Fruit fly (Drosophila melanogaster): ENCODE data around the gene CG9839.

- TF ChIP-seq CG9948 (tag; optimal IDR thresholded peaks at IDR 0.05), result no peak
- TF ChIP-seq CG10348 (GFP tag; IDR thresholded peaks at IDR 0.05), result no peak
- no peak for TF ChIP-seq CG4496 (GFP tag; IDR thresholded peaks at IDR 0.05)
- no peak for TF ChIP-seq EcR (GFP tag; optimal IDR thresholded peaks at IDR 0.05)
- TF ChIP-seq CG17806 (tag; optimal IDR thresholded peaks at IDR 0.05), result peak; percentile 19
- no peak for TF ChIP-seq CG8301 (tag; optimal IDR thresholded peaks at IDR 0.05)
- TF ChIP-seq CG8159 (tag; optimal IDR thresholded peaks at IDR 0.05), result peak; percentile 4
- TF ChIP-seq Ets98B (GFP tag; IDR thresholded peaks at IDR 0.05), result no peak
- no peak for TF ChIP-seq fd96Ca (GFP tag; IDR thresholded peaks at IDR 0.05)
Observed at dm6 chr3R:8853197-8853596, 47.6 kb upstream of the CG9839 start.

Measured in whole organism, pupa.